Worm (Caenorhabditis elegans): ENCODE data around the gene F37C4.4.

The F37C4.4 gene

ce11 chrIV:3857999-3858552 lies 9.0 kb upstream of the F37C4.4 start:
- no peak for TF ChIP-seq nhr-28 (tag; optimal IDR thresholded peaks at IDR 0.05)
- TF ChIP-seq sup-37 (GFP tag; optimal IDR thresholded peaks at IDR 0.05): no peak
- no peak for TF ChIP-seq mab-9 (GFP tag; IDR thresholded peaks at IDR 0.05)
- no peak for TF ChIP-seq hlh-4 (tag; optimal IDR thresholded peaks at IDR 0.05)
- peak; percentile 2 for TF ChIP-seq lin-14 (GFP tag; optimal IDR thresholded peaks at IDR 0.05)
- TF ChIP-seq C34B4.2 (tag; optimal IDR thresholded peaks at IDR 0.05): no peak
- TF ChIP-seq dsc-1 (tag; optimal IDR thresholded peaks at IDR 0.05): no peak
- TF ChIP-seq ets-5 (GFP tag; IDR thresholded peaks at IDR 0.05): no peak
- TF ChIP-seq elt-2 (tag; optimal IDR thresholded peaks at IDR 0.05): no peak
- TF ChIP-seq mef-2 (tag; optimal IDR thresholded peaks at IDR 0.05): no peak
- no peak for TF ChIP-seq ama-1 (optimal IDR thresholded peaks at IDR 0.05)
- TF ChIP-seq sox-4 (tag; optimal IDR thresholded peaks at IDR 0.05): no peak
- TF ChIP-seq F16B12.6 (tag; optimal IDR thresholded peaks at IDR 0.05): no peak
- no peak for TF ChIP-seq lir-3 (tag; optimal IDR thresholded peaks at IDR 0.05; ENCODE audit: poor library complexity)
- TF ChIP-seq irx-1 (tag; optimal IDR thresholded peaks at IDR 0.05): no peak
- peak in 1 of 2 experiments; percentile 23 for TF ChIP-seq ztf-11 (tag; optimal IDR thresholded peaks at IDR 0.05)
- no peak for TF ChIP-seq tlp-1 (tag; optimal IDR thresholded peaks at IDR 0.05)
- no peak for TF ChIP-seq alr-1 (tag; optimal IDR thresholded peaks at IDR 0.05; ENCODE audit: borderline replicate concordance)
- TF ChIP-seq jun-1 (tag; optimal IDR thresholded peaks at IDR 0.05): no peak
- TF ChIP-seq tbx-2 (tag; optimal IDR thresholded peaks at IDR 0.05): peak; percentile 41
- no peak for TF ChIP-seq fkh-8 (tag; optimal IDR thresholded peaks at IDR 0.05)
- TF ChIP-seq rnt-1 (tag; optimal IDR thresholded peaks at IDR 0.05): no peak
- no peak for TF ChIP-seq dpl-1 (GFP tag; optimal IDR thresholded peaks at IDR 0.05)
- no peak for TF ChIP-seq sptf-1 (tag; optimal IDR thresholded peaks at IDR 0.05)
- no peak for TF ChIP-seq Y116A8C.19 (tag; optimal IDR thresholded peaks at IDR 0.05; ENCODE audit: borderline replicate concordance)
- TF ChIP-seq elt-3 (tag; optimal IDR thresholded peaks at IDR 0.05): no peak
- no peak for TF ChIP-seq ceh-63 (GFP tag; optimal IDR thresholded peaks at IDR 0.05)

ce11 chrIV:3859552-3859951 lies 7.6 kb upstream of the F37C4.4 start:
- TF ChIP-seq fos-1 (tag; optimal IDR thresholded peaks at IDR 0.05) (no peak), efl-1 (optimal IDR thresholded peaks at IDR 0.05) (no peak), efl-1 (GFP tag; optimal IDR thresholded peaks at IDR 0.05 in 1 of 2) (peak in 1 of 2 experiments; percentile 75)

- no peak for TF ChIP-seq ceh-82 (tag; optimal IDR thresholded peaks at IDR 0.05)
- TF ChIP-seq nhr-237 (tag; optimal IDR thresholded peaks at IDR 0.05): no peak
- TF ChIP-seq mdl-1 (tag; optimal IDR thresholded peaks at IDR 0.05): no peak
- no peak for TF ChIP-seq lin-39 (tag; optimal IDR thresholded peaks at IDR 0.05)
- no peak for TF ChIP-seq C04F5.9 (tag; optimal IDR thresholded peaks at IDR 0.05)
- no peak for TF ChIP-seq skn-1 (tag; optimal IDR thresholded peaks at IDR 0.05)
- no peak for TF ChIP-seq sptf-1 (tag; optimal IDR thresholded peaks at IDR 0.05)
- no peak for TF ChIP-seq unc-98 (GFP tag; IDR thresholded peaks at IDR 0.05)
- TF ChIP-seq efl-1 (optimal IDR thresholded peaks at IDR 0.05): no peak
- TF ChIP-seq efl-1 (GFP tag; optimal IDR thresholded peaks at IDR 0.05 in 1 of 2): no peak
- no peak for TF ChIP-seq F16B12.6 (tag; optimal IDR thresholded peaks at IDR 0.05)
Observed at ce11 chrIV:3860419-3860818, 6.7 kb upstream of the F37C4.4 start.

ce11 chrIV:3862948-3863347 lies 4.2 kb upstream of the F37C4.4 start:
- TF ChIP-seq unc-30 (tag; optimal IDR thresholded peaks at IDR 0.05): no peak
- no peak for TF ChIP-seq efl-1 (optimal IDR thresholded peaks at IDR 0.05)
- peak in 1 of 2 experiments; percentile 50 for TF ChIP-seq efl-1 (GFP tag; optimal IDR thresholded peaks at IDR 0.05 in 1 of 2)

All from whole organism, L1 larva.